Worm (Caenorhabditis elegans) whole organism, early embryonic: Measurements from ENCODE around the gene F21G4.5.

Source experiments
- B0310.2 ChIP-seq: sonication (generic microtip); optimal IDR thresholded peaks from 2 replicates; lab custom pipeline; 2016; ENCODE audit warnings: mild to moderate bottlenecking, missing genetic modification characterization, missing compliant biosample characterization
- ama-1 ChIP-seq: fragments of 150-350 bp; optimal IDR thresholded peaks from 2 replicates; lab custom pipeline; 2014
- ceh-13 ChIP-seq: fragments of 200-800 bp; sonication (Bioruptor generic); optimal IDR thresholded peaks from 2 replicates; lab custom pipeline; 2018; ENCODE audit warnings: mild to moderate bottlenecking, missing genetic modification characterization, missing compliant biosample characterization
- hmbx-1 ChIP-seq: sonication (generic microtip); optimal IDR thresholded peaks from 2 replicates; lab custom pipeline; 2016; ENCODE audit warnings: mild to moderate bottlenecking, missing genetic modification characterization, missing compliant biosample characterization
- pes-1 ChIP-seq: fragments of 200-800 bp; sonication (Bioruptor generic); IDR thresholded peaks from 2 replicates; pipeline ENCODE4 v1.3.6; 2022; ENCODE audit warnings: missing genetic modification reagents, missing genetic modification characterization, missing compliant biosample characterization
- sea-1 ChIP-seq: fragments of 200-800 bp; sonication (Bioruptor generic); conservative IDR thresholded peaks from 2 replicates; pipeline ENCODE4 v1.3.6; 2022; ENCODE audit warnings: missing genetic modification characterization, missing compliant biosample characterization
- tbx-11 ChIP-seq: fragments of 200-800 bp; sonication (Bioruptor generic); IDR thresholded peaks from 2 replicates; pipeline ENCODE4 v1.3.6; 2022; ENCODE audit warnings: missing genetic modification characterization, missing compliant biosample characterization
- tbx-37 ChIP-seq: fragments of 200-800 bp; sonication (Bioruptor generic); conservative IDR thresholded peaks from 2 replicates; pipeline ENCODE4 v1.3.6; 2022; ENCODE audit warnings: missing genetic modification reagents, missing genetic modification characterization, missing compliant biosample characterization

DNA sequence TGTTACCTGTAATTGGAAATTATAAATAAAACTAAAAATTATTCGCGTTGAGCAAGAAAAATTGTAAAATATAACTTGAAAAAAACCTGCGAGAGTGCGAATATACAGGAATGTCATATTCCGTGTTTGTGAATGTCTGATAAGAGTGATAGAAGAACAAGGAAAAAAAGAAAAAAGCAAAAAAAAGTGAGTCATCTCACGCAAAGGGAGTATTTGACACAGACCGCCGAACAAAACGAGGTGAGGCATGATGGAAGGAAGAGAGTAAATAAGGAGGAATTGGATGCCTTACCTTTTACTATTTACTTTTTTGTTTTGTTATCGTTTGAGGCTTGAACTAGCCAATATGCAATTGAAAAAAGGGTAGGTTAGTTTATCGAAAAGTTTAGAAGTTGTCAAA, 13.6 kb upstream of the F21G4.5 start, which contains the start of gene F21G4.1:
- TF ChIP-seq ceh-13 (GFP tag; lab: Kevin White, UChicago) (no peak), tbx-11 (GFP tag; lab: Robert Waterston, UW) (no peak), sea-1 (GFP tag; lab: Robert Waterston, UW) (no peak), hmbx-1 (tag; lab: Kevin White, UChicago) (no peak), tbx-37 (GFP tag; lab: Robert Waterston, UW) (no peak), ama-1 (lab: Kevin White, UChicago) (no peak), pes-1 (GFP tag; lab: Robert Waterston, UW) (no peak), B0310.2 (tag; lab: Kevin White, UChicago) (no peak)
